Worm (Caenorhabditis elegans): ENCODE results near the gene T25E4.1.

The T25E4.1 gene

DNA sequence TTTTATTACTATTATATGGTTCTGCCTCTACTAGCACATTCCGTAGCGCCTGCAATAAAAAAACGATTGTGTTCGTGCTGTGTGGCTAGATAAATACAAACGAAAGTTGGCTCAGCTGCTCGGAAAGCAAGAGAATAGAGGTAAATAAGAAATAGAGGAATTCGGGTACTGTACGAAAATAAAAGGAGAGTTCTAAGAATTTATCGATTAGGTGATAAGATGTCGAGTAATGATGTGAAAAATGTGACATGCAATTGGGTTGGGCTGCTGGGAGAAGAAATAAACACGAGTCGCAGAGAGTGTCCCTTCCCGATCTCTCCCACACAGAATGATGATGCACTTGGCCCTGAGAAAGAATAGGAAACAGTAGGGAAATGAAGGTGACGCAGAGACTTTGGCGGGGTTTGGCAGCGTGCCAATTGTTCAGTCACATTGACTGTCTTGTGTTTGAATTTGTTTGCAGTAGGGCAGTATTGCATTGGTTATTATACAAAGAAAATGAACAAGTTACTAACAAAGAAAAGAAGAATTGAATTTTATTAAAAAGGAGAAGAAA, 15.3 kb downstream of the T25E4.1 start, which contains the start of gene cdc-14 (continued):
- TF ChIP-seq madf-9 (GFP tag; conservative IDR thresholded peaks at IDR 0.05) (no peak), ceh-44 (GFP tag; IDR thresholded peaks at IDR 0.05) (no peak), duxl-1 (tag; optimal IDR thresholded peaks at IDR 0.05; ENCODE audit: poor library complexity) (no peak), vab-7 (GFP tag; IDR thresholded peaks at IDR 0.05) (no peak), lir-3 (tag; optimal IDR thresholded peaks at IDR 0.05) (no peak), Y75B8A.6 (GFP tag; IDR thresholded peaks at IDR 0.05) (no peak), mep-1 (tag; optimal IDR thresholded peaks at IDR 0.05) (peak; percentile 82), F37D6.2 (tag; optimal IDR thresholded peaks at IDR 0.05) (no peak), spr-3 (GFP tag; optimal IDR thresholded peaks at IDR 0.05) (no peak), F26F4.8 (GFP tag; conservative IDR thresholded peaks at IDR 0.05) (no peak), unc-130 (GFP tag; optimal IDR thresholded peaks at IDR 0.05) (no peak), tag-97 (GFP tag; IDR thresholded peaks at IDR 0.05) (no peak), zfp-2 (tag; optimal IDR thresholded peaks at IDR 0.05) (no peak), nhr-28 (tag; optimal IDR thresholded peaks at IDR 0.05) (peak; percentile 68), nhr-102 (tag; optimal IDR thresholded peaks at IDR 0.05) (no peak), saeg-2 (GFP tag; IDR thresholded peaks at IDR 0.05) (no peak), nhr-11 (tag; optimal IDR thresholded peaks at IDR 0.05) (peak; percentile 86), set-16 (GFP tag; IDR thresholded peaks at IDR 0.05) (no peak), mdt-29 (GFP tag; IDR thresholded peaks at IDR 0.05) (no peak), lin-29 (GFP tag; IDR thresholded peaks at IDR 0.05) (no peak)

DNA sequence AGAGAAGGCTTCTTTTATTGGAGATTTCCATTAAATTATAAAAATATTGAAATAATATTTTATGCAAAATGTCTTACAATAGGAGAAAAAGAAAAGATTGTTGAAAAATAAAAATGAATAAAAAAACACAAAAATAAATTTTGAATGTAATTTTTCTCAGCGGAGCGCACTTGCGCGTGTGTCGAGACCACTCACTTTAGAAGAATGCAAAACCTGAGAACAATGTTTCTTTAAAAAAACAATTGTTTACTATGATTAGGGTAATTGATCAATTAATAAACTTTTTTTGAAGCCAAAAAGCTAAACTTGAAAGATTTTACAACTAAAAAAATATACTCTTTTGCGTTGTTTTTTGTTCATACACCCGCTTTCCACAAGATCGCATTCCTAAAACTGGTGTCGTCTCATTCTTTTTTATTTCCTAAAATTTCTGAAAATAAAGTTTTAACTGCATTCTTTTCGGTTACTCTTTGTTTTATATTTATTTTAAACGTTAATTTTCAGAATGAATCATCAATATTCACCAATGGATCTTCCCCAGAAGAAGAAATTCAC, 16.2 kb downstream of the T25E4.1 start, which contains the start of gene ttc-4:
TSS of gene ttc-4 (plus strand) at position 505 of the 555 bp plus-strand sequence.
- peak in 1 of 2 experiments; percentile 82 for TF ChIP-seq hif-1 (tag; optimal IDR thresholded peaks at IDR 0.05)
- peak; percentile 91 for TF ChIP-seq lin-38 (GFP tag; IDR thresholded peaks at IDR 0.05)
- TF ChIP-seq egl-43 (GFP tag; IDR thresholded peaks at IDR 0.05): no peak
- no peak for TF ChIP-seq ceh-82 (tag; optimal IDR thresholded peaks at IDR 0.05)
- peak; percentile 18 for TF ChIP-seq rbr-2 (tag; optimal IDR thresholded peaks at IDR 0.05)
- peak; percentile 39 for TF ChIP-seq dpl-1 (GFP tag; optimal IDR thresholded peaks at IDR 0.05)
- peak; percentile 77 for TF ChIP-seq mes-2 (tag; optimal IDR thresholded peaks at IDR 0.05; ENCODE audit: poor library complexity, severe bottlenecking)
- TF ChIP-seq ZK546.5 (tag; optimal IDR thresholded peaks at IDR 0.05): no peak
- peak; percentile 64 for TF ChIP-seq unc-130 (GFP tag; optimal IDR thresholded peaks at IDR 0.05)
- peak; percentile 25 for TF ChIP-seq mep-1 (tag; optimal IDR thresholded peaks at IDR 0.05)
- no peak for TF ChIP-seq pqm-1 (tag; optimal IDR thresholded peaks at IDR 0.05)
- TF ChIP-seq hlh-30 (tag; optimal IDR thresholded peaks at IDR 0.05; ENCODE audit: insufficient read depth): peak; percentile 43
- no peak for TF ChIP-seq F37D6.2 (tag; optimal IDR thresholded peaks at IDR 0.05)
- TF ChIP-seq mdl-1 (tag; optimal IDR thresholded peaks at IDR 0.05): peak in 1 of 2 experiments; percentile 0
- TF ChIP-seq lsy-2 (tag; optimal IDR thresholded peaks at IDR 0.05): peak in 1 of 2 experiments; percentile 64
- peak; percentile 54 for TF ChIP-seq dve-1 (tag; optimal IDR thresholded peaks at IDR 0.05; ENCODE audit: insufficient read depth)
- TF ChIP-seq nhr-77 (tag; optimal IDR thresholded peaks at IDR 0.05): peak; percentile 62
- TF ChIP-seq T20F7.1 (GFP tag; optimal IDR thresholded peaks at IDR 0.05): peak; percentile 25
- no peak for TF ChIP-seq aly-2 (tag; optimal IDR thresholded peaks at IDR 0.05)
- no peak for TF ChIP-seq Y75B8A.6 (GFP tag; IDR thresholded peaks at IDR 0.05)
- TF ChIP-seq lin-13 (GFP tag; optimal IDR thresholded peaks at IDR 0.05): peak; percentile 31
- TF ChIP-seq unc-62 (GFP tag; optimal IDR thresholded peaks at IDR 0.05 in 1 of 2): peak in 1 of 2 experiments; percentile 21
- TF ChIP-seq unc-62 (tag; optimal IDR thresholded peaks at IDR 0.05): no peak
- peak; percentile 39 for TF ChIP-seq nhr-28 (tag; optimal IDR thresholded peaks at IDR 0.05)
- no peak for TF ChIP-seq ceh-20 (GFP tag; IDR thresholded peaks at IDR 0.05)

Data from whole organism, L4 larva.